Worm (Caenorhabditis elegans) whole organism, late embryonic: Measurements from ENCODE around the gene grd-7.

Experiments used
- ahr-1 ChIP-seq: sonication (generic microtip); optimal IDR thresholded peaks from 2 replicates; lab custom pipeline; 2016; ENCODE audit warnings: missing genetic modification characterization, missing compliant biosample characterization
- ceh-45 ChIP-seq: fragments of 200-800 bp; sonication (Bioruptor generic); IDR thresholded peaks from 2 replicates; pipeline ENCODE4 v1.3.6; 2022; ENCODE audit warnings: missing genetic modification reagents, missing genetic modification characterization, missing compliant biosample characterization
- elt-2 ChIP-seq: sonication (generic microtip); optimal IDR thresholded peaks from 2 replicates; lab custom pipeline; 2016; ENCODE audit warnings: missing genetic modification reagents, missing genetic modification characterization, missing compliant biosample characterization
- elt-4 ChIP-seq: sonication (generic microtip); optimal IDR thresholded peaks from 2 replicates; lab custom pipeline; 2016; ENCODE audit warnings: missing genetic modification characterization, missing compliant biosample characterization
- eyg-1 ChIP-seq: sonication (generic microtip); optimal IDR thresholded peaks from 2 replicates; lab custom pipeline; 2016; ENCODE audit warnings: missing genotype, missing genetic modification characterization, missing compliant biosample characterization
- hlh-8 ChIP-seq: sonication (generic microtip); optimal IDR thresholded peaks from 2 replicates; lab custom pipeline; 2016; ENCODE audit warnings: missing genotype, missing genetic modification characterization, missing compliant biosample characterization
- lim-6 ChIP-seq: sonication (generic microtip); optimal IDR thresholded peaks from 2 replicates; lab custom pipeline; 2016; ENCODE audit warnings: missing genetic modification characterization, missing compliant biosample characterization
- nhr-11 ChIP-seq: fragments of 150-350 bp; optimal IDR thresholded peaks from 2 replicates; lab custom pipeline; 2014; ENCODE audit warnings: missing biosample characterization, missing genetic modification characterization
- pag-3 ChIP-seq: sonication (generic microtip); optimal IDR thresholded peaks from 2 replicates; lab custom pipeline; 2016; ENCODE audit warnings: missing compliant biosample characterization, missing genetic modification characterization, borderline replicate concordance
- pha-4 ChIP-seq: fragments of 150-350 bp; optimal IDR thresholded peaks from 2 replicates; lab custom pipeline; 2018; ENCODE audit warnings: missing biosample characterization, missing genetic modification reagents, missing genetic modification characterization
- pqm-1 ChIP-seq: sonication (generic microtip); optimal IDR thresholded peaks from 2 replicates; lab custom pipeline; 2016; ENCODE audit warnings: missing genetic modification characterization, missing compliant biosample characterization
- pros-1 ChIP-seq: fragments of 150-350 bp; optimal IDR thresholded peaks from 2 replicates; lab custom pipeline; 2014; ENCODE audit warnings: missing biosample characterization, missing genetic modification reagents, missing genetic modification characterization
- unc-55 ChIP-seq: sonication (generic microtip); optimal IDR thresholded peaks from 2 replicates; lab custom pipeline; 2017; ENCODE audit warnings: missing biosample characterization, missing genetic modification reagents, missing genetic modification characterization
- zip-5 ChIP-seq: sonication (generic microtip); optimal IDR thresholded peaks from 2 replicates; lab custom pipeline; 2016; ENCODE audit warnings: missing genetic modification characterization, missing compliant biosample characterization

DNA sequence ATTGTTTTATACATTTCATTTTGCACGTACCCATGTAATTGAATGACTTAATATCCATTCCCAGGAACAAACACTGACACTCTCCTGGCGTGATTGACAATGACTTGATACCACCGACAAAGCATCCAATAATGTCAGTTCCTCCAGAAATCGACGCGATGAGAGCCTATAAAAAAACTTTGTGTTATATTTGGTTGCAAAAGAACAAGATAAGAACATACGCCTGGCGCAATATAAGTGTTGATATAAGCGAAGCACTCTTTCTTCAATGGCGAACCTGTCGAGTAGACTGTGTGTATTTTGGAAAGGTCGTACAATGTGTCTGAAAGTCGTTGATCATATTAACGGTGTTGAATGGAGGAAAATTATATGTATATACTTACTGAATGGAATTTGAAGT is 33.8 kb upstream of the grd-7 start:
- no peak for TF ChIP-seq pha-4 (tag; lab: Kevin White, UChicago)
- no peak for TF ChIP-seq nhr-11
- TF ChIP-seq ahr-1 (tag; lab: Kevin White, UChicago), result no peak
- no peak for TF ChIP-seq eyg-1 (tag; lab: Kevin White, UChicago)
- no peak for TF ChIP-seq elt-2 (tag; lab: Kevin White, UChicago)
- no peak for TF ChIP-seq zip-5 (tag; lab: Kevin White, UChicago)
- TF ChIP-seq unc-55 (GFP tag; lab: Kevin White, UChicago), result no peak
- no peak for TF ChIP-seq ceh-45 (GFP tag; lab: Robert Waterston, UW)
- TF ChIP-seq pqm-1, result no peak
- TF ChIP-seq elt-4 (tag; lab: Kevin White, UChicago), result no peak
- no peak for TF ChIP-seq hlh-8 (tag; lab: Kevin White, UChicago)
- TF ChIP-seq lim-6 (tag; lab: Kevin White, UChicago), result no peak
- TF ChIP-seq pag-3 (tag; lab: Kevin White, UChicago), result no peak
- no peak for TF ChIP-seq pros-1 (tag; lab: Kevin White, UChicago)
